Worm (Caenorhabditis elegans) whole organism, late embryonic: ENCODE measurements around the gene T14B4.19.
A peak's percentile ranks its signal among the peaks of the same experiment; 100 is the strongest.

Experiments
- F13H6.1 ChIP-seq: sonication (generic microtip); optimal IDR thresholded peaks from 2 replicates; lab custom pipeline; 2016; ENCODE audit warnings: missing genetic modification characterization, missing compliant biosample characterization
- K02D7.2 ChIP-seq: sonication (generic microtip); optimal IDR thresholded peaks from 2 replicates; lab custom pipeline; 2017; ENCODE audit warnings: mild to moderate bottlenecking, missing genetic modification characterization, missing compliant biosample characterization
- K09A11.1 ChIP-seq: sonication (generic microtip); optimal IDR thresholded peaks from 2 replicates; lab custom pipeline; 2017; ENCODE audit warnings: antibody characterized with exemption, mild to moderate bottlenecking, missing genetic modification characterization, missing compliant biosample characterization; ENCODE audit not compliant: insufficient read depth
- T23F11.4 ChIP-seq: fragments of 200-800 bp; sonication (Bioruptor generic); optimal IDR thresholded peaks from 2 replicates; lab custom pipeline; 2018; ENCODE audit warnings: mild to moderate bottlenecking, missing genetic modification characterization, missing compliant biosample characterization
- ahr-1 ChIP-seq: sonication (generic microtip); optimal IDR thresholded peaks from 2 replicates; lab custom pipeline; 2016; ENCODE audit warnings: missing genetic modification characterization, missing compliant biosample characterization
- ama-1 ChIP-seq: fragments of 150-350 bp; optimal IDR thresholded peaks from 2 replicates; lab custom pipeline; 2014
- ceh-14 ChIP-seq: sonication (generic microtip); optimal IDR thresholded peaks from 2 replicates; lab custom pipeline; 2016; ENCODE audit warnings: missing genotype, missing genetic modification characterization, missing compliant biosample characterization
- ceh-18 ChIP-seq: sonication (generic microtip); optimal IDR thresholded peaks from 2 replicates; lab custom pipeline; 2016; ENCODE audit warnings: missing genetic modification characterization, missing compliant biosample characterization
- ceh-19 ChIP-seq: fragments of 200-800 bp; sonication (Bioruptor generic); optimal IDR thresholded peaks from 2 replicates; lab custom pipeline; 2018; ENCODE audit warnings: mild to moderate bottlenecking, missing genetic modification characterization, missing compliant biosample characterization
- ceh-2 ChIP-seq: sonication (generic microtip); optimal IDR thresholded peaks from 2 replicates; lab custom pipeline; 2016; ENCODE audit warnings: missing genotype, missing genetic modification characterization, missing compliant biosample characterization
- ceh-22 ChIP-seq: sonication (generic microtip); optimal IDR thresholded peaks from 2 replicates; lab custom pipeline; 2017; ENCODE audit warnings: missing biosample characterization, missing genetic modification characterization
- ceh-30 ChIP-seq: fragments of 150-350 bp; optimal IDR thresholded peaks from 2 replicates; lab custom pipeline; 2014; ENCODE audit warnings: missing biosample characterization, missing genetic modification characterization
- ceh-45 ChIP-seq: fragments of 200-800 bp; sonication (Bioruptor generic); IDR thresholded peaks from 2 replicates; pipeline ENCODE4 v1.3.6; 2022; ENCODE audit warnings: missing genetic modification reagents, missing genetic modification characterization, missing compliant biosample characterization
- ceh-48 ChIP-seq: sonication (generic microtip); optimal IDR thresholded peaks from 2 replicates; lab custom pipeline; 2016; ENCODE audit warnings: missing genetic modification characterization, inconsistent platforms, missing compliant biosample characterization
- ceh-6 ChIP-seq: fragments of 200-800 bp; sonication (Bioruptor generic); optimal IDR thresholded peaks from 2 replicates; lab custom pipeline; 2018; ENCODE audit warnings: mild to moderate bottlenecking, missing genetic modification characterization, missing compliant biosample characterization
- ceh-9 ChIP-seq: sonication (generic microtip); optimal IDR thresholded peaks from 2 replicates; lab custom pipeline; 2016; ENCODE audit warnings: mild to moderate bottlenecking, missing genetic modification characterization, inconsistent platforms, missing compliant biosample characterization
- dmd-4 ChIP-seq: sonication (generic microtip); optimal IDR thresholded peaks from 2 replicates; lab custom pipeline; 2016; ENCODE audit warnings: borderline replicate concordance, missing genetic modification characterization, missing compliant biosample characterization
- dve-1 ChIP-seq: sonication (generic microtip); optimal IDR thresholded peaks from 2 replicates; lab custom pipeline; 2017; ENCODE audit warnings: antibody characterized with exemption, mild to moderate bottlenecking, missing genetic modification characterization, missing compliant biosample characterization
- elt-4 ChIP-seq: sonication (generic microtip); optimal IDR thresholded peaks from 2 replicates; lab custom pipeline; 2016; ENCODE audit warnings: missing genetic modification characterization, missing compliant biosample characterization
- fkh-6 ChIP-seq: sonication (generic microtip); optimal IDR thresholded peaks from 2 replicates; lab custom pipeline; 2016; ENCODE audit warnings: missing genetic modification characterization, missing compliant biosample characterization
- gmeb-2 ChIP-seq: sonication (generic microtip); optimal IDR thresholded peaks from 2 replicates; lab custom pipeline; 2016; ENCODE audit warnings: missing genetic modification characterization, inconsistent platforms, missing compliant biosample characterization
- hlh-15 ChIP-seq: sonication (generic microtip); optimal IDR thresholded peaks from 2 replicates; lab custom pipeline; 2016; ENCODE audit warnings: missing genetic modification characterization, missing compliant biosample characterization
- hlh-30 ChIP-seq: sonication (generic microtip); optimal IDR thresholded peaks from 2 replicates; lab custom pipeline; 2017; ENCODE audit warnings: antibody characterized with exemption, missing genetic modification characterization, missing compliant biosample characterization; ENCODE audit not compliant: insufficient read depth
- hlh-6 ChIP-seq: sonication (generic microtip); optimal IDR thresholded peaks from 2 replicates; lab custom pipeline; 2016; ENCODE audit warnings: missing genotype, missing genetic modification characterization, missing compliant biosample characterization
- hlh-8 ChIP-seq: sonication (generic microtip); optimal IDR thresholded peaks from 2 replicates; lab custom pipeline; 2016; ENCODE audit warnings: missing genotype, missing genetic modification characterization, missing compliant biosample characterization
- madf-2 ChIP-seq: sonication (generic microtip); optimal IDR thresholded peaks from 2 replicates; lab custom pipeline; 2017; ENCODE audit warnings: missing genetic modification characterization, missing compliant biosample characterization
- nfya-1 ChIP-seq: sonication (generic microtip); optimal IDR thresholded peaks from 2 replicates; lab custom pipeline; 2017; ENCODE audit warnings: missing genetic modification characterization, mild to moderate bottlenecking, missing compliant biosample characterization, antibody characterized with exemption, moderate library complexity
- nhr-232 ChIP-seq: sonication (generic microtip); optimal IDR thresholded peaks from 2 replicates; lab custom pipeline; 2016; ENCODE audit warnings: missing genetic modification characterization, missing compliant biosample characterization
- odd-2 ChIP-seq: sonication (generic microtip); optimal IDR thresholded peaks from 2 replicates; lab custom pipeline; 2017; ENCODE audit warnings: antibody characterized with exemption, mild to moderate bottlenecking, missing genetic modification characterization, missing compliant biosample characterization
- pag-3 ChIP-seq: sonication (generic microtip); optimal IDR thresholded peaks from 2 replicates; lab custom pipeline; 2016; ENCODE audit warnings: missing compliant biosample characterization, missing genetic modification characterization, borderline replicate concordance
- pat-9 ChIP-seq: fragments of 200-800 bp; sonication (Bioruptor generic); optimal IDR thresholded peaks from 2 replicates; lab custom pipeline; 2018; ENCODE audit warnings: mild to moderate bottlenecking, missing genetic modification characterization, moderate library complexity, missing compliant biosample characterization
- pax-1 ChIP-seq: fragments of 150-350 bp; optimal IDR thresholded peaks from 2 replicates; lab custom pipeline; 2014; ENCODE audit warnings: missing biosample characterization, missing genetic modification characterization
- pha-2 ChIP-seq: sonication (generic microtip); optimal IDR thresholded peaks from 2 replicates; lab custom pipeline; 2017; ENCODE audit warnings: mild to moderate bottlenecking, missing genetic modification characterization, missing compliant biosample characterization
- pha-4 ChIP-seq: fragments of 150-350 bp; optimal IDR thresholded peaks from 2 replicates; lab custom pipeline; 2018; ENCODE audit warnings: missing biosample characterization, missing genetic modification reagents, missing genetic modification characterization
- pqm-1 ChIP-seq: sonication (generic microtip); optimal IDR thresholded peaks from 2 replicates; lab custom pipeline; 2016; ENCODE audit warnings: missing genetic modification characterization, missing compliant biosample characterization
- ref-2 ChIP-seq: sonication (generic microtip); optimal IDR thresholded peaks from 2 replicates; lab custom pipeline; 2016; ENCODE audit warnings: missing genetic modification characterization, missing compliant biosample characterization
- rnt-1 ChIP-seq: sonication (generic microtip); optimal IDR thresholded peaks from 2 replicates; lab custom pipeline; 2016; ENCODE audit warnings: missing genetic modification characterization, missing compliant biosample characterization
- tbx-2 ChIP-seq: sonication (generic microtip); optimal IDR thresholded peaks from 2 replicates; lab custom pipeline; 2016; ENCODE audit warnings: missing genetic modification characterization, missing compliant biosample characterization
- unc-3 ChIP-seq, 2 experiments: fragments of 200-800 bp in 1 of 2; sonication (Bioruptor generic) in 1 of 2; sonication (generic microtip) in 1 of 2; conservative IDR thresholded peaks in 1 of 2; optimal IDR thresholded peaks in 1 of 2; 2 replicates each; pipeline versions ENCODE4 v1.3.6 to Lab custom; 2016 to 2022; ENCODE audit warnings: missing compliant biosample characterization in 2 of 2, missing genetic modification characterization in 2 of 2, missing genetic modification reagents in 1 of 2
- ztf-16 ChIP-seq: sonication (generic microtip); optimal IDR thresholded peaks from 2 replicates; lab custom pipeline; 2017; ENCODE audit warnings: missing genetic modification characterization, missing compliant biosample characterization

T14B4.19 gene

DNA sequence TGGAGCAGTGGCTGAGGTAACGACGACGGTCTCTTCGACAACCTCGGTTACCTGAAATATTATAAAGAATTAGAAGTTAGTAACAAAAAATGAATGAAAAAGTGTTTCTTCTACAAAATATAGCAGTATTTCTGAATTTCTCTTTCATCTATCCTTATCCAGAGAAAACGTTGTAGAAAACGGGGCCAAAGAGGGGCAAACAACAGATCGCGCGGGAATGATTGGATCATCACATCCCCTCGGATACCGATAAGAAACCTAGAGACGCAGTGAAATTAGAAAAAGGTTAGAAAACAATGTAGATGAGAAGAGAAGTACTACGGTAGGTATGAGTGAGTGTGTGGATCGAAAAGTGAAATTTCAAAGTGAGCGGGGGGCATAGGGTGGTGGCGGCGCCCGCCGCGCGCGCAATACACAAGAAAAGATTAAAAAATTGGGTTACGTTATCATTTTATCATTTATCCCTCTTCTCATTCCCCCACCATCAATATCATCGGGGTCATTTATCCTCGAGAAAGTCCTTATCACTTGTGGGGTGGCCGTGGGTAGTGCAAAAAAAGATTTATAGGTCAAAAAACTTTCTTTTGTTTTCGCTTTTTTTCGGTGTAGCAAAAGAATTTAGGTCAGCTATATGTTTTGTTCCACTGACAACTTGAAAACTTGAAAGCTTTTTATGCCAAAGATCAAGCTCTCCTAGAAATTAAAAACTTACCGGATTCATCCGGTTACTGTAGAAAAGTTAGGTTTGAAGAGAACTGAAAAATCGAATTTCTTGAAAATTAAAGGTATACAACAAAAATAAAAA is at the start of gene T14B4.19, which contains the start of gene dpy-10:
Gene T14B4.19 (minus strand): TSS at position 755 of the 805 bp plus-strand sequence.
Gene dpy-10 (minus strand): TSS at position 51 of the 805 bp plus-strand sequence.
- TF ChIP-seq ceh-2 (tag; lab: Kevin White, UChicago), result no peak
- TF ChIP-seq ref-2 (tag; lab: Kevin White, UChicago), result peak; percentile 66
- TF ChIP-seq ceh-22 (tag; lab: Kevin White, UChicago), result no peak
- TF ChIP-seq hlh-30 (tag; lab: Kevin White, UChicago), result no peak
- TF ChIP-seq ama-1 (lab: Kevin White, UChicago), result no peak
- TF ChIP-seq elt-4 (tag; lab: Kevin White, UChicago), result no peak
- TF ChIP-seq rnt-1 (tag; lab: Kevin White, UChicago), result peak; percentile 11

DNA sequence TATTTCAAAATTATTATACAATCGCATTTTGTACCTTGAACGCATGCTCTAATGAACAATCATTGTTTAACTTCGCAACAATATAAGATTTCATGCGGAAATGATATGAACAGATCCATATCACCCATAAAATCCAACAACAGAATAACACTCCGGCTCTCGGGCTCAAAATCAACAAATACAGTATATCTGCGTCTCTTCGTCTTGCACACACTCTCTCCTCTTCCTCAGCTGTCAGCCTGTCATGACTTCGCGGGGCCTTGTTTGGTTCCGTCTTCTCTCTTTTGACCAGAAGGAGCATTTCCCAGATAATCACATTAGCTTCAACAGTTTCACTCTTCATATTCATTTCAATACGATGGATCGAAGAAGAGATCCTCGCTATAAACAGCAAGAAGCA is 43.5 kb upstream of the T14B4.19 start, which contains the start of gene F41G3.3:
Gene F41G3.3 (plus strand): TSS at position 301 of the 400 bp plus-strand sequence.
- TF ChIP-seq ceh-19 (GFP tag; lab: Kevin White, UChicago), result no peak
- no peak for TF ChIP-seq ceh-2 (tag; lab: Kevin White, UChicago)
- no peak for TF ChIP-seq gmeb-2 (tag; lab: Kevin White, UChicago)
- no peak for TF ChIP-seq hlh-6 (tag; lab: Kevin White, UChicago)
- TF ChIP-seq ceh-48 (tag; lab: Kevin White, UChicago), result no peak
- TF ChIP-seq ahr-1, result no peak

DNA sequence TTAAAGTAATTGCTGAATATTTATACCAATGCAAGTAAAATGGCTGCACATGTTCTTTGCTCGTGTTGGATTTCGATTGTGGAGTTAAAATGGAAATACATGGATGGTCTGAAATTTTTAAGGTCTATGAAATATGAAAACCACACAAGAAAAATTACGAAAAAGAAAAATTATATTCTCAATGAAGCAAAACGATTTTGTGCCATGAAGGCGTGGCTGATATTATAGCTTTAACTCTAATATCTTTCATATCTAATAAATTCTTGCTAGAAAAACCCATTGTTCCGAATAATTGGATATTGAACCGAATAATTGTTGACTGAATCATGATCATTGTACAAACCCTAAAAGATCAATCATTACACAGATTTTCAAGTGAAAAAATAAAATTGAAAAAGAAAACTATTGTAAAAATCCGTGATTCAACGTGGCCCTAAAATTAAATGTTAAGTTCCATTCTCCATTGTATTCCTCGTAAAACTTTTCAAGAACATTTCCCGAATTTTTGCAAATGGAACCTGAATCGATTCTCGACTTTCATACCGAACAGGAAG is 42.0 kb upstream of the T14B4.19 start, which contains the start of the genes srx-95 and fis-1:
Gene srx-95 (minus strand): TSS at position 101 of the 554 bp plus-strand sequence.
Gene fis-1 (plus strand): TSS at position 504 of the 554 bp plus-strand sequence.
- TF ChIP-seq unc-3 (GFP tag; conservative IDR thresholded peaks at IDR 0.05; lab: Robert Waterston, UW), result no peak
- TF ChIP-seq unc-3 (tag; optimal IDR thresholded peaks at IDR 0.05; lab: Kevin White, UChicago), result no peak
- TF ChIP-seq F13H6.1, result no peak
- TF ChIP-seq nhr-232 (tag; lab: Kevin White, UChicago), result no peak
- TF ChIP-seq ceh-45, result no peak
- no peak for TF ChIP-seq ceh-2 (tag; lab: Kevin White, UChicago)

DNA sequence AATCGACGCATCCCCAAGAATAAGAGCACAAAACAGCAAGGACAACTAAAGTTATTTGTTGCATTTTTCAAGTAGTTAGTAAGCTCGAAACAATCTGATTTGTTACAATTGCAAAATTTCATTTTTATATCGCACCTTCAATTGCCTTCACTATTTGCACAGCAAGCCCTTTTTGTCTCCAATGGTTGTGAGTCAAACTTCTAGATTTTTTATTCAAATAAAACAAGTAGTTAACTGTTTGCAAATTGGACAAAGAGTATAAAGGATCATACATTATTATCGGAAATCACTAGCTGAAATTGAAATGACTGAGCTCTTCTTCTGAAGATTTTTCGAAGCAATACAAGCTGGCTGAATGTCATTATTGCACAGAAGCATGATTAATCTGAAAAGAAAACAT is 40.1 kb upstream of the T14B4.19 start, which contains the start of gene F41G3.21:
Gene F41G3.21 (minus strand): TSS at position 101 of the 400 bp plus-strand sequence.
- TF ChIP-seq T23F11.4 (GFP tag; lab: Kevin White, UChicago), result no peak
- no peak for TF ChIP-seq ama-1 (lab: Kevin White, UChicago)
- no peak for TF ChIP-seq pha-2 (tag; lab: Kevin White, UChicago)
- TF ChIP-seq madf-2 (tag; lab: Kevin White, UChicago), result no peak
- TF ChIP-seq ref-2 (tag; lab: Kevin White, UChicago), result no peak
- TF ChIP-seq rnt-1 (tag; lab: Kevin White, UChicago), result no peak
- TF ChIP-seq pqm-1 (tag; lab: Kevin White, UChicago), result no peak
- TF ChIP-seq pag-3, result no peak
- no peak for TF ChIP-seq nhr-232 (tag; lab: Kevin White, UChicago)
- TF ChIP-seq ceh-19 (GFP tag; lab: Kevin White, UChicago), result no peak
- TF ChIP-seq dmd-4 (tag; lab: Kevin White, UChicago), result no peak
- no peak for TF ChIP-seq ztf-16 (tag; lab: Kevin White, UChicago)
- TF ChIP-seq ceh-45, result no peak
- TF ChIP-seq K09A11.1, result no peak
- no peak for TF ChIP-seq hlh-8 (tag; lab: Kevin White, UChicago)
- no peak for TF ChIP-seq hlh-15 (tag; lab: Kevin White, UChicago)
- no peak for TF ChIP-seq tbx-2 (tag; lab: Kevin White, UChicago)
- no peak for TF ChIP-seq pha-4 (tag; lab: Kevin White, UChicago)
- TF ChIP-seq ahr-1, result no peak
- no peak for TF ChIP-seq odd-2 (tag; lab: Kevin White, UChicago)

DNA sequence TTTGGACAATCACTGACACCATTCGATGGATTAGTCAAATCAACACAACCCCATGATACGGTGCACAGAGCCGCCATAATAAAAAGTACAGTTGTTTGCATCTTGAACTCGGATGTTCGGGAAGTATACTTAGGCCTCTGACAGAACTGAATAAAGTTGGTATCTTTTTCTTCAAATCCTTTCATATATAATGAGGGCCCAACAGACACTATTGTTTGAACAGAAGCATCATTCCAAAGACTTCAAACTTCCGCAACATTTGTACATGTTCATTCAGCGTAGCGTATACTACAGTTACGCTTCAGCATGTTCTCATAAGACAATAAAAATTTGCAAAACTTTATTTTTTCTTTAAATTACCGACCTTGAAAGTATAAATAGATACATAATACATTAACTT is 39.3 kb upstream of the T14B4.19 start, which contains the start of gene F41G3.19:
Gene F41G3.19 (minus strand): TSS at position 101 of the 400 bp plus-strand sequence.
- TF ChIP-seq pax-1 (tag; lab: Kevin White, UChicago), result no peak
- TF ChIP-seq dve-1 (tag; lab: Kevin White, UChicago), result no peak
- TF ChIP-seq pha-2 (tag; lab: Kevin White, UChicago), result no peak
- no peak for TF ChIP-seq ceh-2 (tag; lab: Kevin White, UChicago)
- TF ChIP-seq K02D7.2 (tag; lab: Kevin White, UChicago), result no peak
- TF ChIP-seq ceh-9, result no peak
- no peak for TF ChIP-seq pha-4 (tag; lab: Kevin White, UChicago)
- TF ChIP-seq ref-2 (tag; lab: Kevin White, UChicago), result no peak
- TF ChIP-seq ceh-19 (GFP tag; lab: Kevin White, UChicago), result no peak
- no peak for TF ChIP-seq ceh-6 (GFP tag; lab: Kevin White, UChicago)
- TF ChIP-seq fkh-6 (tag; lab: Kevin White, UChicago), result no peak
- TF ChIP-seq ceh-14 (tag; lab: Kevin White, UChicago), result no peak
- TF ChIP-seq ceh-30, result no peak
- TF ChIP-seq nhr-232 (tag; lab: Kevin White, UChicago), result no peak
- TF ChIP-seq hlh-15 (tag; lab: Kevin White, UChicago), result no peak
- no peak for TF ChIP-seq ceh-18 (tag; lab: Kevin White, UChicago)
- TF ChIP-seq pat-9 (tag; lab: Kevin White, UChicago), result no peak
- no peak for TF ChIP-seq nfya-1 (tag; lab: Kevin White, UChicago)
